Fruit fly (Drosophila melanogaster): ENCODE results near the gene CG11523.

Gene CG11523

dm6 chr3L:22266535-22266934 is at the start of gene CG11523 (continued):
- no peak for TF ChIP-seq ase (GFP tag; IDR thresholded peaks at IDR 0.05)
- TF ChIP-seq CG4282 (GFP tag; optimal IDR thresholded peaks at IDR 0.05), result no peak
- peak; percentile 31 for TF ChIP-seq CG2712 (tag; optimal IDR thresholded peaks at IDR 0.05)
- no peak for TF ChIP-seq CG10209 (GFP tag; optimal IDR thresholded peaks at IDR 0.05)
- TF ChIP-seq CG31224 (GFP tag; IDR thresholded peaks at IDR 0.05), result no peak
- no peak for TF ChIP-seq hkb (optimal IDR thresholded peaks at IDR 0.05)
- TF ChIP-seq hkb (GFP tag; IDR thresholded peaks at IDR 0.05), result no peak
- no peak for TF ChIP-seq sqz (GFP tag; optimal IDR thresholded peaks at IDR 0.05)
- no peak for TF ChIP-seq BtbVII (GFP tag; optimal IDR thresholded peaks at IDR 0.05)
- TF ChIP-seq emc (GFP tag; optimal IDR thresholded peaks at IDR 0.05), result no peak
- no peak for TF ChIP-seq Lim3 (GFP tag; IDR thresholded peaks at IDR 0.05)
- no peak for TF ChIP-seq CG1233 (GFP tag; optimal IDR thresholded peaks at IDR 0.05)
- no peak for TF ChIP-seq CG33557 (GFP tag; optimal IDR thresholded peaks at IDR 0.05)
- no peak for TF ChIP-seq pb (GFP tag; optimal IDR thresholded peaks at IDR 0.05)
- no peak for TF ChIP-seq croc (GFP tag; conservative IDR thresholded peaks at IDR 0.05)
- no peak for TF ChIP-seq CG7987 (GFP tag; optimal IDR thresholded peaks at IDR 0.05)
- no peak for TF ChIP-seq tna (GFP tag; IDR thresholded peaks at IDR 0.05; ENCODE audit: partially characterized antibody)
- TF ChIP-seq HLH54F (GFP tag; optimal IDR thresholded peaks at IDR 0.05), result peak; percentile 23
- peak; percentile 1 for TF ChIP-seq CG14710 (tag; optimal IDR thresholded peaks at IDR 0.05)
- TF ChIP-seq Dip3 (GFP tag; optimal IDR thresholded peaks at IDR 0.05), result no peak
- no peak for TF ChIP-seq Blimp-1 (GFP tag; optimal IDR thresholded peaks at IDR 0.05)
- TF ChIP-seq tgo (GFP tag; IDR thresholded peaks at IDR 0.05), result no peak
- TF ChIP-seq CG2202 (tag; optimal IDR thresholded peaks at IDR 0.05), result no peak
- TF ChIP-seq zen (tag; optimal IDR thresholded peaks at IDR 0.05), result peak; percentile 27
- TF ChIP-seq CG31365 (tag; optimal IDR thresholded peaks at IDR 0.05), result no peak
- no peak for TF ChIP-seq Stat92E (GFP tag; optimal IDR thresholded peaks at IDR 0.05)
- no peak for TF ChIP-seq Meics (GFP tag; optimal IDR thresholded peaks at IDR 0.05)
- no peak for TF ChIP-seq CG12071 (GFP tag; optimal IDR thresholded peaks at IDR 0.05)
- TF ChIP-seq ac (GFP tag; optimal IDR thresholded peaks at IDR 0.05), result peak; percentile 27
- peak; percentile 90 for TF ChIP-seq MESR4 (GFP tag; optimal IDR thresholded peaks at IDR 0.05)
- no peak for TF ChIP-seq CG6854 (GFP tag; optimal IDR thresholded peaks at IDR 0.05)
- no peak for TF ChIP-seq psq (GFP tag; optimal IDR thresholded peaks at IDR 0.05)
- no peak for TF ChIP-seq CG18476 (GFP tag; optimal IDR thresholded peaks at IDR 0.05)
- TF ChIP-seq HLH3B (GFP tag; IDR thresholded peaks at IDR 0.05), result no peak
- TF ChIP-seq seq (GFP tag; IDR thresholded peaks at IDR 0.05), result no peak
- no peak for TF ChIP-seq br (optimal IDR thresholded peaks at IDR 0.05)
- TF ChIP-seq Xrp1 (GFP tag; IDR thresholded peaks at IDR 0.05), result no peak
- no peak for TF ChIP-seq CG14667 (GFP tag; IDR thresholded peaks at IDR 0.05)
- TF ChIP-seq Nf-YB (GFP tag; optimal IDR thresholded peaks at IDR 0.05), result no peak
- TF ChIP-seq slou (GFP tag; optimal IDR thresholded peaks at IDR 0.05), result no peak
- no peak for TF ChIP-seq pros (GFP tag; optimal IDR thresholded peaks at IDR 0.05)
- TF ChIP-seq CG17912 (GFP tag; optimal IDR thresholded peaks at IDR 0.05), result no peak
- TF ChIP-seq Sry-β (GFP tag; optimal IDR thresholded peaks at IDR 0.05), result peak; percentile 27
- no peak for TF ChIP-seq Oaz (GFP tag; IDR thresholded peaks at IDR 0.05)
- no peak for TF ChIP-seq p53 (GFP tag; optimal IDR thresholded peaks at IDR 0.05)
- TF ChIP-seq NK7.1 (GFP tag; optimal IDR thresholded peaks at IDR 0.05), result no peak
- TF ChIP-seq ab (GFP tag; optimal IDR thresholded peaks at IDR 0.05), result no peak
- no peak for TF ChIP-seq gsb-n (tag; optimal IDR thresholded peaks at IDR 0.05)
- no peak for TF ChIP-seq bab2 (GFP tag; optimal IDR thresholded peaks at IDR 0.05)
- TF ChIP-seq mld (GFP tag; IDR thresholded peaks at IDR 0.05; ENCODE audit: partially characterized antibody), result no peak
- peak; percentile 11 for TF ChIP-seq HmgD (GFP tag; optimal IDR thresholded peaks at IDR 0.05)
- TF ChIP-seq CG18599 (GFP tag; optimal IDR thresholded peaks at IDR 0.05), result peak; percentile 33

Data from whole organism, embryonic.